Fruit fly (Drosophila melanogaster) whole organism, wandering third instar larva: ENCODE data around the gene Cpr100A.

Experiments used
- Abd-B ChIP-seq: fragments of >200 bp; optimal IDR thresholded peaks from 2 replicates; lab custom pipeline; 2017; ENCODE audit warnings: missing biosample characterization, missing genetic modification characterization
- CG9705 ChIP-seq: fragments of 200-800 bp; sonication (Bioruptor generic); optimal IDR thresholded peaks from 2 replicates; lab custom pipeline; 2018; ENCODE audit warnings: missing biosample characterization, mild to moderate bottlenecking, missing genetic modification characterization
- CrebA ChIP-seq: fragments of 200-800 bp; sonication (Bioruptor generic); optimal IDR thresholded peaks from 2 replicates; lab custom pipeline; 2016; ENCODE audit warnings: missing biosample characterization, mild to moderate bottlenecking, missing genetic modification characterization, borderline replicate concordance
- Dif ChIP-seq: fragments of 200-275, 200-300 bp; sonication (Bioruptor generic); optimal IDR thresholded peaks from 2 replicates; lab custom pipeline; 2018; ENCODE audit warnings: missing biosample characterization, missing genetic modification characterization; ENCODE audit not compliant: partially characterized antibody
- Hr78 ChIP-seq: fragments of >200 bp; optimal IDR thresholded peaks from 2 replicates; lab custom pipeline; 2017; ENCODE audit warnings: missing biosample characterization, missing genetic modification characterization
- N ChIP-seq: fragments of >200 bp; optimal IDR thresholded peaks from 2 replicates; lab custom pipeline; 2018; ENCODE audit warnings: missing biosample characterization, missing external identifiers, missing genetic modification characterization
- OdsH ChIP-seq: fragments of 200-800 bp; sonication (Bioruptor generic); optimal IDR thresholded peaks from 2 replicates; lab custom pipeline; 2016; ENCODE audit warnings: missing biosample characterization, mild to moderate bottlenecking, missing genetic modification characterization
- Vsx2 ChIP-seq: fragments of 200-300, 225-300 bp; sonication (Bioruptor generic); optimal IDR thresholded peaks from 2 replicates; lab custom pipeline; 2018; ENCODE audit warnings: missing biosample characterization, missing genetic modification characterization; ENCODE audit not compliant: partially characterized antibody
- dl ChIP-seq, 2 experiments: fragments of 175-275, 200-275 bp in 1 of 2; fragments of 200-275 bp in 1 of 2; sonication (Bioruptor generic); optimal IDR thresholded peaks; lab custom pipeline; 2018; ENCODE audit warnings: mild to moderate bottlenecking in 2 of 2, missing biosample characterization in 2 of 2, missing genetic modification characterization in 2 of 2, moderate library complexity in 2 of 2; ENCODE audit not compliant: partially characterized antibody in 2 of 2, insufficient read depth in 1 of 2
- jim ChIP-seq: fragments of 175-275, 200-325 bp; sonication (Bioruptor generic); optimal IDR thresholded peaks from 2 replicates; lab custom pipeline; 2016; ENCODE audit warnings: missing biosample characterization, mild to moderate bottlenecking, missing genetic modification characterization
- psq ChIP-seq: fragments of 200-800 bp; sonication (Bioruptor generic); optimal IDR thresholded peaks from 3 replicates; lab custom pipeline; 2017; ENCODE audit warnings: missing biosample characterization, mild to moderate bottlenecking, missing genetic modification characterization, moderate library complexity

dm6 chr3R:30828433-30829034 lies 38.8 kb upstream of the Cpr100A start:
- no peak for TF ChIP-seq N (GFP tag; lab: Kevin White, UChicago)
- no peak for TF ChIP-seq CrebA (GFP tag; lab: Kevin White, UChicago)
- TF ChIP-seq psq (GFP tag; lab: Kevin White, UChicago) = no peak
- no peak for TF ChIP-seq jim (GFP tag; lab: Kevin White, UChicago)
- no peak for TF ChIP-seq Abd-B (GFP tag; lab: Kevin White, UChicago)
- TF ChIP-seq dl (GFP tag; optimal IDR thresholded peaks at IDR 0.05; lab: Kevin White, UChicago; ENCODE audit: insufficient read depth in 1 of 2, partially characterized antibody in 2 of 2) = no peak
- TF ChIP-seq Vsx2 (GFP tag; lab: Kevin White, UChicago) = no peak
- TF ChIP-seq OdsH (GFP tag; lab: Kevin White, UChicago) = no peak
- no peak for TF ChIP-seq Hr78 (GFP tag; lab: Kevin White, UChicago)
- no peak for TF ChIP-seq Dif
- no peak for TF ChIP-seq CG9705 (GFP tag; lab: Kevin White, UChicago)
